Worm (Caenorhabditis elegans) whole organism, L2 larva: ENCODE results near the gene K03H1.9.

Experiments used
- F13H6.1 ChIP-seq: sonication (generic microtip); optimal IDR thresholded peaks from 2 replicates; lab custom pipeline; 2016; ENCODE audit warnings: missing genetic modification characterization, missing compliant biosample characterization
- blmp-1 ChIP-seq: sonication (generic microtip); optimal IDR thresholded peaks from 2 replicates; lab custom pipeline; 2017; ENCODE audit warnings: missing genetic modification characterization, mild to moderate bottlenecking, missing compliant biosample characterization, antibody characterized with exemption, moderate library complexity; ENCODE audit not compliant: insufficient read depth
- ceh-82 ChIP-seq: fragments of 150-350 bp; optimal IDR thresholded peaks from 2 replicates; lab custom pipeline; 2014; ENCODE audit warnings: missing biosample characterization, missing genetic modification characterization
- egl-27 ChIP-seq: sonication (generic microtip); optimal IDR thresholded peaks from 3 replicates; lab custom pipeline; 2017; ENCODE audit warnings: missing biosample characterization, missing genetic modification reagents, missing genetic modification characterization
- elt-1 ChIP-seq: fragments of 150-350 bp; optimal IDR thresholded peaks from 2 replicates; lab custom pipeline; 2014; ENCODE audit warnings: missing biosample characterization, missing genetic modification characterization
- elt-3 ChIP-seq: sonication (generic microtip); optimal IDR thresholded peaks from 2 replicates; lab custom pipeline; 2017; ENCODE audit warnings: missing biosample characterization, missing genetic modification characterization
- lin-11 ChIP-seq: fragments of 150-350 bp; sonication (generic microtip); optimal IDR thresholded peaks from 2 replicates; lab custom pipeline; 2014; ENCODE audit warnings: missing biosample characterization, missing genetic modification characterization, inconsistent platforms, mixed read lengths
- lsy-2 ChIP-seq, 2 experiments: fragments of 150-350 bp in 1 of 2; sonication (generic microtip) in 1 of 2; optimal IDR thresholded peaks; 2 replicates each; lab custom pipeline; 2014 to 2017; ENCODE audit warnings: missing biosample characterization in 2 of 2, missing genetic modification characterization in 2 of 2
- nhr-11 ChIP-seq: fragments of 150-350 bp; optimal IDR thresholded peaks from 2 replicates; lab custom pipeline; 2014; ENCODE audit warnings: missing biosample characterization, missing genetic modification characterization
- nhr-12 ChIP-seq: fragments of 150-350 bp; optimal IDR thresholded peaks from 2 replicates; lab custom pipeline; 2014; ENCODE audit warnings: missing biosample characterization, missing genetic modification characterization
- unc-62 ChIP-seq: fragments of 150-350 bp; optimal IDR thresholded peaks from 2 replicates; lab custom pipeline; 2014; ENCODE audit warnings: missing biosample characterization, missing genetic modification reagents, missing genetic modification characterization
- ztf-11 ChIP-seq: sonication (generic microtip); optimal IDR thresholded peaks from 2 replicates; lab custom pipeline; 2017; ENCODE audit warnings: missing biosample characterization, missing genetic modification characterization

ce11 chrIII:9912998-9913397 is 28.3 kb downstream of the K03H1.9 start:
- TF ChIP-seq egl-27 (tag; lab: Kevin White, UChicago) (no peak), blmp-1 (no peak), unc-62 (GFP tag; lab: Kevin White, UChicago) (no peak), ztf-11 (tag; lab: Kevin White, UChicago) (no peak), nhr-12 (tag; lab: Kevin White, UChicago) (no peak), elt-3 (tag; lab: Kevin White, UChicago) (no peak), elt-1 (tag; lab: Kevin White, UChicago) (no peak), ceh-82 (no peak), lsy-2 (tag; optimal IDR thresholded peaks at IDR 0.05; lab: Kevin White, UChicago) (no peak), lin-11 (tag; lab: Kevin White, UChicago) (no peak), F13H6.1 (tag; lab: Kevin White, UChicago) (no peak), nhr-11 (tag; lab: Kevin White, UChicago) (no peak)
